Fruit fly (Drosophila melanogaster) whole organism, embryonic: ENCODE measurements around the gene Pdzd8.

ENCODE experiments used
- Adf1 ChIP-seq: fragments of 200-800 bp; sonication (Bioruptor generic); IDR thresholded peaks from 2 replicates; pipeline ENCODE4 v1.3.6; 2022; ENCODE audit warnings: missing biosample characterization, missing genetic modification characterization
- BEAF-32 ChIP-seq: fragments of 200-800 bp; sonication (Bioruptor generic); optimal IDR thresholded peaks from 3 replicates; lab custom pipeline; 2017; ENCODE audit warnings: missing biosample characterization, missing genetic modification characterization, mild to moderate bottlenecking, moderate library complexity, missing genetic modification reagents
- Blimp-1 ChIP-seq: fragments of 200-800 bp; sonication (Bioruptor generic); optimal IDR thresholded peaks from 3 replicates; lab custom pipeline; 2018; ENCODE audit warnings: missing biosample characterization, missing genetic modification characterization, mild to moderate bottlenecking, moderate library complexity, missing genetic modification reagents
- C15 ChIP-seq: fragments of 200-800 bp; sonication (Bioruptor generic); IDR thresholded peaks from 3 replicates; pipeline ENCODE4 v1.3.6; 2022; ENCODE audit warnings: missing biosample characterization, missing genetic modification characterization
- CG10267 ChIP-seq: fragments of 200-800 bp; sonication (Bioruptor generic); optimal IDR thresholded peaks from 2 replicates; lab custom pipeline; 2018; ENCODE audit warnings: missing biosample characterization, mild to moderate bottlenecking, missing genetic modification characterization, moderate library complexity
- CG10979 ChIP-seq: fragments of 200-800 bp; sonication (Bioruptor generic); optimal IDR thresholded peaks from 2 replicates; lab custom pipeline; 2018; ENCODE audit warnings: missing biosample characterization, mild to moderate bottlenecking, missing genetic modification characterization, moderate library complexity
- CG11560 ChIP-seq: fragments of 200-800 bp; sonication (Bioruptor generic); IDR thresholded peaks from 3 replicates; pipeline ENCODE4 v1.3.6; 2022; ENCODE audit warnings: missing biosample characterization, missing genetic modification characterization
- CG11695 ChIP-seq: fragments of 200-800 bp; sonication (Bioruptor generic); IDR thresholded peaks from 3 replicates; pipeline ENCODE4 v1.3.6; 2022; ENCODE audit warnings: missing biosample characterization, missing genetic modification characterization
- CG12219 ChIP-seq: fragments of 200-800 bp; sonication (Bioruptor generic); optimal IDR thresholded peaks from 3 replicates; lab custom pipeline; 2018; ENCODE audit warnings: missing biosample characterization, mild to moderate bottlenecking, missing genetic modification characterization
- CG12659 ChIP-seq: fragments of 200-800 bp; sonication (Bioruptor generic); optimal IDR thresholded peaks from 3 replicates; lab custom pipeline; 2017; ENCODE audit warnings: mild to moderate bottlenecking, missing biosample characterization, missing genetic modification reagents, missing genetic modification characterization
- CG13287 ChIP-seq: fragments of 200-800 bp; sonication (Bioruptor generic); IDR thresholded peaks from 2 replicates; pipeline ENCODE4 v1.3.6; 2022; ENCODE audit warnings: missing biosample characterization, missing genetic modification characterization; ENCODE audit not compliant: partially characterized antibody
- CG17359 ChIP-seq: fragments of 200-800 bp; sonication (Bioruptor generic); optimal IDR thresholded peaks from 3 replicates; lab custom pipeline; 2018; ENCODE audit warnings: missing biosample characterization, mild to moderate bottlenecking, missing genetic modification characterization, moderate library complexity
- CG17361 ChIP-seq: fragments of 200-800 bp; sonication (Bioruptor generic); IDR thresholded peaks from 3 replicates; pipeline ENCODE4 v1.3.6; 2022; ENCODE audit warnings: missing biosample characterization, missing genetic modification characterization
- CG17385 ChIP-seq: fragments of 200-800 bp; sonication (Bioruptor generic); optimal IDR thresholded peaks from 3 replicates; lab custom pipeline; 2018; ENCODE audit warnings: missing biosample characterization, mild to moderate bottlenecking, missing genetic modification characterization
- CG30020 ChIP-seq: fragments of 200-800 bp; optimal IDR thresholded peaks from 2 replicates; lab custom pipeline; 2019; ENCODE audit warnings: missing biosample characterization, mild to moderate bottlenecking, missing genetic modification characterization, moderate library complexity
- CG3838 ChIP-seq: fragments of 200-800 bp; sonication (Bioruptor generic); optimal IDR thresholded peaks from 3 replicates; lab custom pipeline; 2016; ENCODE audit warnings: missing biosample characterization, missing genetic modification characterization
- CG42726 ChIP-seq: fragments of 200-800 bp; sonication (Bioruptor generic); IDR thresholded peaks from 2 replicates; pipeline ENCODE4 v1.3.6; 2022; ENCODE audit warnings: missing biosample characterization, missing genetic modification characterization; ENCODE audit not compliant: partially characterized antibody
- CG4730 ChIP-seq: fragments of 200-800 bp; sonication (Bioruptor generic); IDR thresholded peaks from 2 replicates; pipeline ENCODE4 v1.3.6; 2022; ENCODE audit warnings: missing biosample characterization, missing genetic modification characterization
- CG5245 ChIP-seq: fragments of 200-800 bp; sonication (Bioruptor generic); optimal IDR thresholded peaks from 3 replicates; lab custom pipeline; 2016; ENCODE audit warnings: missing biosample characterization, missing genetic modification characterization
- CG6254 ChIP-seq: fragments of 200-800 bp; sonication (Bioruptor generic); optimal IDR thresholded peaks from 3 replicates; lab custom pipeline; 2017; ENCODE audit warnings: mild to moderate bottlenecking, missing biosample characterization, missing genetic modification reagents, missing genetic modification characterization
- CG6272 ChIP-seq: fragments of 200-800 bp; sonication (Bioruptor generic); IDR thresholded peaks from 2 replicates; pipeline ENCODE4 v1.3.6; 2022; ENCODE audit warnings: missing biosample characterization, missing genetic modification characterization
- CG6689 ChIP-seq: fragments of 200-800 bp; sonication (Bioruptor generic); IDR thresholded peaks from 2 replicates; pipeline ENCODE4 v1.3.6; 2022; ENCODE audit warnings: missing biosample characterization, missing genetic modification characterization
- CG7556 ChIP-seq: fragments of 200-800 bp; sonication (Bioruptor generic); optimal IDR thresholded peaks from 2 replicates; lab custom pipeline; 2017; ENCODE audit warnings: missing biosample characterization, mild to moderate bottlenecking, missing genetic modification characterization
- CG8924 ChIP-seq: fragments of 200-800 bp; optimal IDR thresholded peaks from 3 replicates; lab custom pipeline; 2019; ENCODE audit warnings: missing biosample characterization, mild to moderate bottlenecking, missing genetic modification characterization, moderate library complexity
- CG9876 ChIP-seq: fragments of 200-800 bp; sonication (Bioruptor generic); optimal IDR thresholded peaks from 2 replicates; lab custom pipeline; 2016; ENCODE audit warnings: missing biosample characterization, missing genetic modification characterization
- Camta ChIP-seq: fragments of 200-800 bp; sonication (Bioruptor generic); optimal IDR thresholded peaks from 2 replicates; lab custom pipeline; 2016; ENCODE audit warnings: missing biosample characterization, missing genetic modification characterization
- D19A ChIP-seq: fragments of 200-800 bp; optimal IDR thresholded peaks from 3 replicates; lab custom pipeline; 2019; ENCODE audit warnings: missing biosample characterization, mild to moderate bottlenecking, missing genetic modification characterization, moderate library complexity
- Hr3 ChIP-seq: fragments of 200-800 bp; sonication (Bioruptor generic); optimal IDR thresholded peaks from 3 replicates; lab custom pipeline; 2016; ENCODE audit warnings: missing biosample characterization, missing genetic modification characterization
- Scr ChIP-seq: fragments of 200-800 bp; sonication (Bioruptor generic); IDR thresholded peaks from 2 replicates; pipeline ENCODE4 v1.3.6; 2022; ENCODE audit warnings: missing biosample characterization, missing genetic modification characterization; ENCODE audit not compliant: partially characterized antibody
- Sry-β ChIP-seq: fragments of 200-800 bp; sonication (Bioruptor generic); optimal IDR thresholded peaks from 2 replicates; lab custom pipeline; 2018; ENCODE audit warnings: missing biosample characterization, mild to moderate bottlenecking, missing genetic modification characterization, moderate library complexity
- Stat92E ChIP-seq, 3 experiments: fragments of >200 bp in 2 of 3; fragments of 200-800 bp in 1 of 3; sonication (Bioruptor generic) in 1 of 3; optimal IDR thresholded peaks; 2 replicates each; lab custom pipeline; 2017 to 2019; ENCODE audit warnings: missing biosample characterization in 3 of 3, missing genetic modification characterization in 3 of 3, mild to moderate bottlenecking in 1 of 3, moderate library complexity in 1 of 3
- TFAM ChIP-seq: fragments of 200-800 bp; sonication (Bioruptor generic); optimal IDR thresholded peaks from 2 replicates; lab custom pipeline; 2017; ENCODE audit warnings: missing biosample characterization, missing genetic modification characterization, inconsistent platforms
- Xrp1 ChIP-seq: fragments of 200-800 bp; sonication (Bioruptor generic); IDR thresholded peaks from 2 replicates; pipeline ENCODE4 v1.3.6; 2022; ENCODE audit warnings: missing biosample characterization, missing genetic modification characterization
- bbx ChIP-seq: fragments of 200-800 bp; sonication (Bioruptor generic); IDR thresholded peaks from 2 replicates; pipeline ENCODE4 v1.3.6; 2022; ENCODE audit warnings: missing biosample characterization, missing genetic modification characterization; ENCODE audit not compliant: partially characterized antibody
- cato ChIP-seq: fragments of 200-800 bp; sonication (Bioruptor generic); optimal IDR thresholded peaks from 2 replicates; lab custom pipeline; 2016; ENCODE audit warnings: missing biosample characterization, missing genetic modification characterization, borderline replicate concordance
- dati ChIP-seq: fragments of 200-800 bp; sonication (Bioruptor generic); IDR thresholded peaks from 2 replicates; pipeline ENCODE4 v1.3.6; 2022; ENCODE audit warnings: missing biosample characterization, missing genetic modification characterization
- en ChIP-seq: fragments of 200-800 bp; sonication (Bioruptor generic); optimal IDR thresholded peaks from 2 replicates; lab custom pipeline; 2016; ENCODE audit warnings: missing biosample characterization, missing genetic modification characterization
- fd3F ChIP-seq: fragments of 200-800 bp; sonication (Bioruptor generic); optimal IDR thresholded peaks from 2 replicates; lab custom pipeline; 2018; ENCODE audit warnings: missing biosample characterization, mild to moderate bottlenecking, missing genetic modification characterization, moderate library complexity
- fru ChIP-seq: fragments of >200 bp; optimal IDR thresholded peaks from 2 replicates; lab custom pipeline; 2017
- fu2 ChIP-seq: fragments of 200-800 bp; sonication (Bioruptor generic); optimal IDR thresholded peaks from 2 replicates; lab custom pipeline; 2016; ENCODE audit warnings: missing biosample characterization, missing genetic modification characterization
- gro ChIP-seq: fragments of 200-800 bp; sonication (Bioruptor generic); optimal IDR thresholded peaks from 2 replicates; lab custom pipeline; 2016; ENCODE audit warnings: missing biosample characterization, missing genetic modification characterization
- hkb ChIP-seq, 2 experiments: fragments of 200-800 bp in 1 of 2; fragments of >200 bp in 1 of 2; sonication (Bioruptor generic) in 1 of 2; IDR thresholded peaks in 1 of 2; optimal IDR thresholded peaks in 1 of 2; 2 replicates each; pipeline versions ENCODE4 v1.3.6 to Lab custom; 2017 to 2022; ENCODE audit warnings: missing biosample characterization in 1 of 2, missing genetic modification characterization in 1 of 2
- kay ChIP-seq: fragments of 200-800 bp; sonication (Bioruptor generic); optimal IDR thresholded peaks from 2 replicates; lab custom pipeline; 2016; ENCODE audit warnings: missing biosample characterization, missing genetic modification characterization
- lola ChIP-seq, 3 experiments: fragments of >200 bp in 2 of 3; fragments of 200-800 bp in 1 of 3; sonication (Bioruptor generic) in 1 of 3; optimal IDR thresholded peaks; 2 replicates each; lab custom pipeline; 2017 to 2019; ENCODE audit warnings: missing biosample characterization in 3 of 3, missing genetic modification characterization in 3 of 3, mild to moderate bottlenecking in 1 of 3, moderate library complexity in 1 of 3
- oc ChIP-seq: fragments of 200-800 bp; sonication (Bioruptor generic); optimal IDR thresholded peaks from 2 replicates; lab custom pipeline; 2018; ENCODE audit warnings: missing biosample characterization, mild to moderate bottlenecking, missing genetic modification characterization, moderate library complexity
- p53 ChIP-seq: fragments of 200-800 bp; sonication (Bioruptor generic); optimal IDR thresholded peaks from 2 replicates; lab custom pipeline; 2016; ENCODE audit warnings: missing biosample characterization, missing genetic modification characterization
- slbo ChIP-seq: fragments of 200-800 bp; sonication (Bioruptor generic); IDR thresholded peaks from 2 replicates; pipeline ENCODE4 v1.3.6; 2022; ENCODE audit warnings: missing biosample characterization, missing genetic modification characterization
- slou ChIP-seq: fragments of 200-800 bp; sonication (Bioruptor generic); optimal IDR thresholded peaks from 3 replicates; lab custom pipeline; 2016; ENCODE audit warnings: missing biosample characterization, missing genetic modification characterization
- slp2 ChIP-seq: fragments of 200-800 bp; sonication (Bioruptor generic); optimal IDR thresholded peaks from 2 replicates; lab custom pipeline; 2016; ENCODE audit warnings: missing biosample characterization, missing genetic modification characterization
- sqz ChIP-seq: fragments of 200-800 bp; sonication (Bioruptor generic); optimal IDR thresholded peaks from 3 replicates; lab custom pipeline; 2018; ENCODE audit warnings: missing biosample characterization, mild to moderate bottlenecking, missing genetic modification characterization
- vvl ChIP-seq: fragments of 200-800 bp; sonication (Bioruptor generic); IDR thresholded peaks from 2 replicates; pipeline ENCODE4 v1.3.6; 2022; ENCODE audit warnings: missing biosample characterization, missing genetic modification characterization

The Pdzd8 gene

dm6 chrX:11886976-11887375 lies 43.7 kb downstream of the Pdzd8 start, which contains the start of the genes CG10353 and SelG (continued):
- TF ChIP-seq CG8924 (tag; lab: Kevin White, UChicago) (peak; percentile 43), CG10979 (no peak), slp2 (GFP tag; lab: Kevin White, UChicago) (no peak), vvl (GFP tag; lab: Robert Waterston, UW) (peak; percentile 64), CG11560 (no peak), Xrp1 (no peak), CG30020 (tag; lab: Kevin White, UChicago) (peak; percentile 28), p53 (GFP tag; lab: Kevin White, UChicago) (peak; percentile 27), slbo (GFP tag; lab: Robert Waterston, UW) (peak; percentile 63), CG4730 (GFP tag; lab: Robert Waterston, UW) (no peak), CG7556 (no peak), CG6689 (GFP tag; lab: Robert Waterston, UW) (no peak), CG6272 (GFP tag; lab: Robert Waterston, UW) (no peak), fu2 (GFP tag; lab: Kevin White, UChicago) (no peak), CG11695 (GFP tag; lab: Robert Waterston, UW) (no peak), CG13287 (GFP tag; lab: Robert Waterston, UW) (peak; percentile 90), CG17361 (GFP tag; lab: Robert Waterston, UW) (no peak), CG6254 (GFP tag; lab: Kevin White, UChicago) (no peak), Scr (GFP tag; lab: Robert Waterston, UW) (peak; percentile 80), CG17359 (tag; lab: Kevin White, UChicago) (no peak), Stat92E (GFP tag; optimal IDR thresholded peaks at IDR 0.05; lab: Kevin White, UChicago) (no peak), lola (GFP tag; optimal IDR thresholded peaks at IDR 0.05; lab: Kevin White, UChicago) (no peak), hkb (optimal IDR thresholded peaks at IDR 0.05; lab: Kevin White, UChicago) (no peak), hkb (GFP tag; IDR thresholded peaks at IDR 0.05; lab: Robert Waterston, UW) (no peak), sqz (GFP tag; lab: Kevin White, UChicago) (peak; percentile 21), CG12219 (GFP tag; lab: Kevin White, UChicago) (no peak), Sry-β (no peak), slou (no peak), kay (GFP tag; lab: Kevin White, UChicago) (no peak), Camta (GFP tag; lab: Kevin White, UChicago) (peak; percentile 41), CG42726 (GFP tag; lab: Robert Waterston, UW) (peak; percentile 70; the same call in 1 of the 2 replicates), CG9876 (no peak), CG3838 (GFP tag; lab: Kevin White, UChicago) (no peak), dati (GFP tag; lab: Robert Waterston, UW) (no peak), fd3F (GFP tag; lab: Kevin White, UChicago) (no peak), bbx (GFP tag; lab: Robert Waterston, UW) (peak; percentile 86), CG12659 (GFP tag; lab: Kevin White, UChicago) (peak; percentile 73), Hr3 (GFP tag; lab: Kevin White, UChicago) (peak; percentile 11), fru (lab: Kevin White, UChicago) (no peak), TFAM (no peak), CG5245 (GFP tag; lab: Kevin White, UChicago) (no peak), gro (GFP tag; lab: Kevin White, UChicago) (peak; percentile 50), D19A (tag; lab: Kevin White, UChicago) (peak; percentile 33), CG10267 (tag; lab: Kevin White, UChicago) (peak; percentile 95), Adf1 (GFP tag; lab: Robert Waterston, UW) (no peak), en (GFP tag; lab: Kevin White, UChicago) (no peak), C15 (GFP tag; lab: Robert Waterston, UW) (no peak), oc (tag; lab: Kevin White, UChicago) (no peak), cato (no peak), CG17385 (GFP tag; lab: Kevin White, UChicago) (peak; percentile 26), BEAF-32 (peak; percentile 86), Blimp-1 (GFP tag; lab: Kevin White, UChicago) (no peak)
